Worm (Caenorhabditis elegans) whole organism, early embryonic: Measurements from ENCODE around the gene K10F12.7.

Experiments
- F13C5.2 ChIP-seq: sonication (generic microtip); optimal IDR thresholded peaks from 2 replicates; lab custom pipeline; 2017; ENCODE audit warnings: mild to moderate bottlenecking, missing genetic modification characterization, inconsistent platforms, missing compliant biosample characterization
- aly-1 ChIP-seq: sonication (generic microtip); optimal IDR thresholded peaks from 2 replicates; lab custom pipeline; 2016; ENCODE audit warnings: missing genetic modification characterization, missing compliant biosample characterization
- ama-1 ChIP-seq: fragments of 150-350 bp; optimal IDR thresholded peaks from 2 replicates; lab custom pipeline; 2014
- ets-7 ChIP-seq: sonication (generic microtip); optimal IDR thresholded peaks from 2 replicates; lab custom pipeline; 2016; ENCODE audit warnings: missing genotype, missing genetic modification characterization, missing compliant biosample characterization
- sea-1 ChIP-seq: fragments of 200-800 bp; sonication (Bioruptor generic); conservative IDR thresholded peaks from 2 replicates; pipeline ENCODE4 v1.3.6; 2022; ENCODE audit warnings: missing genetic modification characterization, missing compliant biosample characterization
- tra-4 ChIP-seq: sonication (generic microtip); optimal IDR thresholded peaks from 2 replicates; lab custom pipeline; 2017; ENCODE audit warnings: missing genetic modification characterization, missing compliant biosample characterization

DNA sequence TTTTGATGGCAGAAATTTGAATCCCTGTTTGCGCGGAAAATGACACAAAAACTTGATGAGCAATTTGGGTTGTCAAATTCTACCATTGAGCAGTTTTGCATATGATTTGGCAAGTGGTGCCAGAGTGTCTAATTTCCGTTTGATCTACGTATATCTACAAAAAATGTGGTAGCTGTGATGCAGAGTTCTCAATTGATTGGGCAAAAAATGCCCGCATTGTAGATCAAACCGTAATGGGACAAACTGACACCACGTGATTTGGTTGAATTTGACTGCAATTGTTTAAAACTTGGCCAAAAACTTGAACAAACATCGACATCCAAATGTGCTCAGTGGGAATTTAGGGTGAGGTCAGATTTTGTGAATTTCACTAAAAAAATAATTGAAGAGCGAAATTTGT is at the start of gene K10F12.7:
- TF ChIP-seq ets-7 (tag; lab: Kevin White, UChicago) (no peak), tra-4 (tag; lab: Kevin White, UChicago) (no peak), aly-1 (no peak), ama-1 (lab: Kevin White, UChicago) (no peak), F13C5.2 (no peak), sea-1 (GFP tag; lab: Robert Waterston, UW) (no peak)
